Worm (Caenorhabditis elegans) whole organism, L2 larva: ENCODE results near the gene srlf-32.
A peak's percentile ranks its signal among the peaks of the same experiment; 100 is the strongest.

Experiments used
- R02D3.7 ChIP-seq: fragments of 150-350 bp; optimal IDR thresholded peaks from 2 replicates; lab custom pipeline; 2014; ENCODE audit warnings: missing biosample characterization, missing genetic modification characterization
- ama-1 ChIP-seq: fragments of 150-350 bp; optimal IDR thresholded peaks from 2 replicates; lab custom pipeline; 2018; ENCODE audit warnings: inconsistent platforms
- ceh-82 ChIP-seq: fragments of 150-350 bp; optimal IDR thresholded peaks from 2 replicates; lab custom pipeline; 2014; ENCODE audit warnings: missing biosample characterization, missing genetic modification characterization
- elt-1 ChIP-seq: fragments of 150-350 bp; optimal IDR thresholded peaks from 2 replicates; lab custom pipeline; 2014; ENCODE audit warnings: missing biosample characterization, missing genetic modification characterization
- lin-39 ChIP-seq: fragments of 150-350 bp; optimal IDR thresholded peaks from 2 replicates; lab custom pipeline; 2014; ENCODE audit warnings: missing biosample characterization, missing genetic modification reagents, missing genetic modification characterization
- mdl-1 ChIP-seq, 2 experiments: fragments of 150-350 bp in 1 of 2; sonication (generic microtip) in 1 of 2; optimal IDR thresholded peaks; 2 replicates each; lab custom pipeline; 2017; ENCODE audit warnings: missing biosample characterization in 2 of 2, missing genetic modification characterization in 2 of 2
- nhr-25 ChIP-seq: fragments of 150-350 bp; sonication (generic microtip); optimal IDR thresholded peaks from 3 replicates; lab custom pipeline; 2014; ENCODE audit warnings: missing biosample characterization, missing genetic modification characterization
- nhr-6 ChIP-seq: fragments of 150-350 bp; optimal IDR thresholded peaks from 2 replicates; lab custom pipeline; 2014; ENCODE audit warnings: missing biosample characterization, missing genetic modification characterization
- unc-39 ChIP-seq: fragments of 150-350 bp; optimal IDR thresholded peaks from 2 replicates; lab custom pipeline; 2014; ENCODE audit warnings: missing biosample characterization, missing genetic modification characterization
- unc-55 ChIP-seq: fragments of 150-350 bp; sonication (generic microtip); optimal IDR thresholded peaks from 3 replicates; lab custom pipeline; 2014; ENCODE audit warnings: missing biosample characterization, missing genetic modification reagents, missing genetic modification characterization
- unc-62 ChIP-seq: fragments of 150-350 bp; optimal IDR thresholded peaks from 2 replicates; lab custom pipeline; 2014; ENCODE audit warnings: missing biosample characterization, missing genetic modification reagents, missing genetic modification characterization
- ztf-1 ChIP-seq: fragments of 200-800 bp; sonication (Bioruptor generic); conservative IDR thresholded peaks from 2 replicates; pipeline ENCODE4 v1.3.6; 2022; ENCODE audit warnings: missing genetic modification characterization, missing compliant biosample characterization

- TF ChIP-seq ceh-82 (no peak), ama-1 (lab: Kevin White, UChicago) (peak; percentile 56), ztf-1 (GFP tag; lab: Robert Waterston, UW) (no peak), R02D3.7 (tag; lab: Kevin White, UChicago) (no peak), mdl-1 (tag; optimal IDR thresholded peaks at IDR 0.05; lab: Kevin White, UChicago) (peak in 1 of 2 experiments; percentile 5), nhr-25 (tag; lab: Kevin White, UChicago) (peak; percentile 73), unc-62 (GFP tag; lab: Kevin White, UChicago) (no peak), lin-39 (tag; lab: Kevin White, UChicago) (no peak), nhr-6 (no peak), unc-55 (GFP tag; lab: Kevin White, UChicago) (peak; percentile 35), unc-39 (tag; lab: Kevin White, UChicago) (no peak), elt-1 (no peak)
These were observed 26.9 kb downstream of the srlf-32 start, which contains the start of gene gdh-1 for ce11 chrIV:11952612-11953299.
